Worm (Caenorhabditis elegans): ENCODE measurements around the gene hrde-2.

ce11 chrV:15001536-15001935 is 3.4 kb upstream of the hrde-2 start:
- TF ChIP-seq unc-55 (GFP tag; optimal IDR thresholded peaks at IDR 0.05) (no peak), ama-1 (optimal IDR thresholded peaks at IDR 0.05) (no peak), egl-27 (tag; optimal IDR thresholded peaks at IDR 0.05) (no peak), nhr-11 (tag; optimal IDR thresholded peaks at IDR 0.05) (no peak), F13H6.1 (tag; optimal IDR thresholded peaks at IDR 0.05) (no peak), nhr-237 (tag; optimal IDR thresholded peaks at IDR 0.05) (no peak), unc-39 (tag; optimal IDR thresholded peaks at IDR 0.05) (no peak), ceh-82 (tag; optimal IDR thresholded peaks at IDR 0.05) (no peak), nhr-23 (tag; optimal IDR thresholded peaks at IDR 0.05) (no peak), ztf-11 (tag; optimal IDR thresholded peaks at IDR 0.05) (no peak), lin-39 (tag; optimal IDR thresholded peaks at IDR 0.05) (no peak), lin-13 (GFP tag; optimal IDR thresholded peaks at IDR 0.05) (no peak), fos-1 (tag; optimal IDR thresholded peaks at IDR 0.05) (no peak), nhr-10 (tag; optimal IDR thresholded peaks at IDR 0.05) (no peak)
